Worm (Caenorhabditis elegans) whole organism, early embryonic: ENCODE results near the gene baz-2.

Source experiments
- B0310.2 ChIP-seq: sonication (generic microtip); optimal IDR thresholded peaks from 2 replicates; lab custom pipeline; 2016; ENCODE audit warnings: mild to moderate bottlenecking, missing genetic modification characterization, missing compliant biosample characterization
- F13C5.2 ChIP-seq: sonication (generic microtip); optimal IDR thresholded peaks from 2 replicates; lab custom pipeline; 2017; ENCODE audit warnings: mild to moderate bottlenecking, missing genetic modification characterization, inconsistent platforms, missing compliant biosample characterization
- ama-1 ChIP-seq: fragments of 150-350 bp; optimal IDR thresholded peaks from 2 replicates; lab custom pipeline; 2014
- ceh-13 ChIP-seq: fragments of 200-800 bp; sonication (Bioruptor generic); optimal IDR thresholded peaks from 2 replicates; lab custom pipeline; 2018; ENCODE audit warnings: mild to moderate bottlenecking, missing genetic modification characterization, missing compliant biosample characterization
- ceh-36 ChIP-seq: sonication (generic microtip); optimal IDR thresholded peaks from 2 replicates; lab custom pipeline; 2016; ENCODE audit warnings: missing genetic modification characterization, inconsistent platforms, missing compliant biosample characterization
- ets-7 ChIP-seq: sonication (generic microtip); optimal IDR thresholded peaks from 2 replicates; lab custom pipeline; 2016; ENCODE audit warnings: missing genotype, missing genetic modification characterization, missing compliant biosample characterization
- flt-1 ChIP-seq: fragments of 200-800 bp; sonication (Bioruptor generic); IDR thresholded peaks from 2 replicates; pipeline ENCODE4 v1.3.6; 2022; ENCODE audit warnings: missing genetic modification characterization, missing compliant biosample characterization
- hmbx-1 ChIP-seq: sonication (generic microtip); optimal IDR thresholded peaks from 2 replicates; lab custom pipeline; 2016; ENCODE audit warnings: mild to moderate bottlenecking, missing genetic modification characterization, missing compliant biosample characterization
- hmg-4 ChIP-seq: fragments of 200-800 bp; sonication (Bioruptor generic); optimal IDR thresholded peaks from 2 replicates; lab custom pipeline; 2018; ENCODE audit warnings: mild to moderate bottlenecking, missing genetic modification characterization, missing compliant biosample characterization
- scrt-1 ChIP-seq: fragments of 200-800 bp; sonication (Bioruptor generic); IDR thresholded peaks from 2 replicates; pipeline ENCODE4 v1.3.6; 2022; ENCODE audit warnings: missing genetic modification characterization, missing compliant biosample characterization
- sea-1 ChIP-seq: fragments of 200-800 bp; sonication (Bioruptor generic); conservative IDR thresholded peaks from 2 replicates; pipeline ENCODE4 v1.3.6; 2022; ENCODE audit warnings: missing genetic modification characterization, missing compliant biosample characterization
- tbx-11 ChIP-seq: fragments of 200-800 bp; sonication (Bioruptor generic); IDR thresholded peaks from 2 replicates; pipeline ENCODE4 v1.3.6; 2022; ENCODE audit warnings: missing genetic modification characterization, missing compliant biosample characterization
- tbx-37 ChIP-seq: fragments of 200-800 bp; sonication (Bioruptor generic); conservative IDR thresholded peaks from 2 replicates; pipeline ENCODE4 v1.3.6; 2022; ENCODE audit warnings: missing genetic modification reagents, missing genetic modification characterization, missing compliant biosample characterization
- tra-4 ChIP-seq: sonication (generic microtip); optimal IDR thresholded peaks from 2 replicates; lab custom pipeline; 2017; ENCODE audit warnings: missing genetic modification characterization, missing compliant biosample characterization

DNA sequence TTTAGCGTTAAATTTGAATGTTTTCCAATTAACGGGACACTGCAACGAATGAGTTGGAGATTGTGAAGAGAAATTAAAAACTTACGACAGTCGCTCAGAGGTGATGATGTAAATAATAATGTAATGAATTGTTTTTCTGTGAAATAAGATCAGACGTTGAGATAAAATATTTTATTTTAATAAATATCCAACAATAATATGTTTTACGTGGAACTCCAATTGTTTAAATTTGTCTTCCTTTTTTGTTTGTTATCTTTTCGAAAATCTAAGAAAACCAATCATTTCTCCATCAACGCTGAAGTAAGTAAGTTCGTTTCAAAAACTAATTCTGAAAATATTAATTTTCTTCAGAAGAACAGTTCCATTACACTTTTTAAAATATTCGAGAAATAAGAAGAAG is 38.4 kb upstream of the baz-2 start, which contains the start of gene C18H2.5:
- TF ChIP-seq sea-1 = no peak
- no peak for TF ChIP-seq ama-1 (lab: Kevin White, UChicago)
- no peak for TF ChIP-seq tbx-37 (GFP tag; lab: Robert Waterston, UW)
- no peak for TF ChIP-seq ceh-13 (GFP tag; lab: Kevin White, UChicago)
- TF ChIP-seq B0310.2 (tag; lab: Kevin White, UChicago) = no peak
- TF ChIP-seq ceh-36 (tag; lab: Kevin White, UChicago) = no peak
- TF ChIP-seq tra-4 = no peak
- no peak for TF ChIP-seq ets-7
- TF ChIP-seq hmbx-1 (tag; lab: Kevin White, UChicago) = no peak
- no peak for TF ChIP-seq scrt-1 (GFP tag; lab: Robert Waterston, UW)
- no peak for TF ChIP-seq tbx-11 (GFP tag; lab: Robert Waterston, UW)
- TF ChIP-seq hmg-4 (GFP tag; lab: Kevin White, UChicago) = no peak
- no peak for TF ChIP-seq F13C5.2 (tag; lab: Kevin White, UChicago)
- no peak for TF ChIP-seq flt-1 (GFP tag; lab: Robert Waterston, UW)
